Worm (Caenorhabditis elegans) whole organism, early embryonic: Measurements from ENCODE around the gene clec-181.
A peak's percentile ranks its signal among the peaks of the same experiment; 100 is the strongest.

Experiments used
- B0310.2 ChIP-seq: sonication (generic microtip); optimal IDR thresholded peaks from 2 replicates; lab custom pipeline; 2016; ENCODE audit warnings: mild to moderate bottlenecking, missing genetic modification characterization, missing compliant biosample characterization
- F13C5.2 ChIP-seq: sonication (generic microtip); optimal IDR thresholded peaks from 2 replicates; lab custom pipeline; 2017; ENCODE audit warnings: mild to moderate bottlenecking, missing genetic modification characterization, inconsistent platforms, missing compliant biosample characterization
- aly-1 ChIP-seq: sonication (generic microtip); optimal IDR thresholded peaks from 2 replicates; lab custom pipeline; 2016; ENCODE audit warnings: missing genetic modification characterization, missing compliant biosample characterization
- ama-1 ChIP-seq: fragments of 150-350 bp; optimal IDR thresholded peaks from 2 replicates; lab custom pipeline; 2014
- ceh-13 ChIP-seq: fragments of 200-800 bp; sonication (Bioruptor generic); optimal IDR thresholded peaks from 2 replicates; lab custom pipeline; 2018; ENCODE audit warnings: mild to moderate bottlenecking, missing genetic modification characterization, missing compliant biosample characterization
- ceh-36 ChIP-seq: sonication (generic microtip); optimal IDR thresholded peaks from 2 replicates; lab custom pipeline; 2016; ENCODE audit warnings: missing genetic modification characterization, inconsistent platforms, missing compliant biosample characterization
- ets-7 ChIP-seq: sonication (generic microtip); optimal IDR thresholded peaks from 2 replicates; lab custom pipeline; 2016; ENCODE audit warnings: missing genotype, missing genetic modification characterization, missing compliant biosample characterization
- flt-1 ChIP-seq: fragments of 200-800 bp; sonication (Bioruptor generic); IDR thresholded peaks from 2 replicates; pipeline ENCODE4 v1.3.6; 2022; ENCODE audit warnings: missing genetic modification characterization, missing compliant biosample characterization
- hmbx-1 ChIP-seq: sonication (generic microtip); optimal IDR thresholded peaks from 2 replicates; lab custom pipeline; 2016; ENCODE audit warnings: mild to moderate bottlenecking, missing genetic modification characterization, missing compliant biosample characterization
- hmg-4 ChIP-seq: fragments of 200-800 bp; sonication (Bioruptor generic); optimal IDR thresholded peaks from 2 replicates; lab custom pipeline; 2018; ENCODE audit warnings: mild to moderate bottlenecking, missing genetic modification characterization, missing compliant biosample characterization
- hnd-1 ChIP-seq: sonication (generic microtip); optimal IDR thresholded peaks from 2 replicates; lab custom pipeline; 2016; ENCODE audit warnings: missing genetic modification characterization, missing compliant biosample characterization
- pes-1 ChIP-seq: fragments of 200-800 bp; sonication (Bioruptor generic); IDR thresholded peaks from 2 replicates; pipeline ENCODE4 v1.3.6; 2022; ENCODE audit warnings: missing genetic modification reagents, missing genetic modification characterization, missing compliant biosample characterization
- scrt-1 ChIP-seq: fragments of 200-800 bp; sonication (Bioruptor generic); IDR thresholded peaks from 2 replicates; pipeline ENCODE4 v1.3.6; 2022; ENCODE audit warnings: missing genetic modification characterization, missing compliant biosample characterization
- sea-1 ChIP-seq: fragments of 200-800 bp; sonication (Bioruptor generic); conservative IDR thresholded peaks from 2 replicates; pipeline ENCODE4 v1.3.6; 2022; ENCODE audit warnings: missing genetic modification characterization, missing compliant biosample characterization
- tbx-11 ChIP-seq: fragments of 200-800 bp; sonication (Bioruptor generic); IDR thresholded peaks from 2 replicates; pipeline ENCODE4 v1.3.6; 2022; ENCODE audit warnings: missing genetic modification characterization, missing compliant biosample characterization
- tbx-37 ChIP-seq: fragments of 200-800 bp; sonication (Bioruptor generic); conservative IDR thresholded peaks from 2 replicates; pipeline ENCODE4 v1.3.6; 2022; ENCODE audit warnings: missing genetic modification reagents, missing genetic modification characterization, missing compliant biosample characterization
- tra-4 ChIP-seq: sonication (generic microtip); optimal IDR thresholded peaks from 2 replicates; lab custom pipeline; 2017; ENCODE audit warnings: missing genetic modification characterization, missing compliant biosample characterization

The clec-181 gene

DNA sequence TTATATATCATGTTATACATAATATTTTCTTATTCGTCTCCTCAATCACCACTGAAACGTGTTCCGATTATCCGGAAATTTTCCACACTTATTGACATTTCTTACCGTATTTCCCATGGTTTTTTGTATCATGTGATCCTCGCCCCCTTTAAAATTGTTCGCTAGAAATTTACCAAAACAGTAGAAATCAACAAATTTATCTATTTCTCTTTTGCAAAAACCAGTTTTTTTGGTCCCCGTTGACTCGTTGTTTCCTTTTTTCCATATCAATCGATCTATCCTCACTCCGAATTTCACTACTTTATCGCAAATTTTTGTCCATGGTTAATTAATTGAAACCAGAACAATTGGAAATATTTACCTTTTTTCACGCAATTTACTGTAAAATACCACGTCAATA lies 29.9 kb downstream of the clec-181 start:
- TF ChIP-seq tbx-37 (GFP tag; lab: Robert Waterston, UW) (no peak), F13C5.2 (tag; lab: Kevin White, UChicago) (no peak), pes-1 (GFP tag; lab: Robert Waterston, UW) (no peak), ceh-13 (GFP tag; lab: Kevin White, UChicago) (no peak), ceh-36 (tag; lab: Kevin White, UChicago) (no peak), hnd-1 (tag; lab: Kevin White, UChicago) (no peak), tbx-11 (GFP tag; lab: Robert Waterston, UW) (no peak), ets-7 (tag; lab: Kevin White, UChicago) (no peak), hmbx-1 (tag; lab: Kevin White, UChicago) (no peak)

DNA sequence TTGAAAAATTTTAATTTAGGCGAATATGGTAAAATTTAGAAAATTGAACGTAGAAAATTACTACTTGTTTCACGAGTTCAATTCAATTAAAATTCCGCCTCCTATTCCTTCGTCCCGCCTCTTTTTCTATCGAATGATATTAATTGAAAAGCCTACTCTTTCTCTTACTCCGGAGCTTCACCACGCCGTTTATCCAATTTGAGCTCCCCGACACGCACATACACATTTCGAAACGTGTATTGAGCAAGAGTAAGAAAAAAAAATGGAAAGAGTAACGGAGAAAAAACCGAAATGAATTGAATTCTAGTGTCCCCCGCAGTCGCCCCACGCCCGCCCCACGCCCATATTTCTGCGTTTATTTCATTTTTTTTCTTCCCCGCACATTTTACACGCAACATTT lies 30.4 kb downstream of the clec-181 start:
- TF ChIP-seq tbx-11 (GFP tag; lab: Robert Waterston, UW) (no peak), sea-1 (GFP tag; lab: Robert Waterston, UW) (no peak), F13C5.2 (tag; lab: Kevin White, UChicago) (no peak), scrt-1 (GFP tag; lab: Robert Waterston, UW) (no peak), flt-1 (GFP tag; lab: Robert Waterston, UW) (no peak), tra-4 (tag; lab: Kevin White, UChicago) (no peak), hmbx-1 (tag; lab: Kevin White, UChicago) (no peak), tbx-37 (GFP tag; lab: Robert Waterston, UW) (no peak), B0310.2 (tag; lab: Kevin White, UChicago) (no peak), ceh-36 (tag; lab: Kevin White, UChicago) (no peak), hmg-4 (GFP tag; lab: Kevin White, UChicago) (no peak), ama-1 (lab: Kevin White, UChicago) (no peak), pes-1 (GFP tag; lab: Robert Waterston, UW) (no peak), ceh-13 (GFP tag; lab: Kevin White, UChicago) (no peak), aly-1 (tag; lab: Kevin White, UChicago) (no peak), hnd-1 (tag; lab: Kevin White, UChicago) (no peak), ets-7 (tag; lab: Kevin White, UChicago) (no peak)

DNA sequence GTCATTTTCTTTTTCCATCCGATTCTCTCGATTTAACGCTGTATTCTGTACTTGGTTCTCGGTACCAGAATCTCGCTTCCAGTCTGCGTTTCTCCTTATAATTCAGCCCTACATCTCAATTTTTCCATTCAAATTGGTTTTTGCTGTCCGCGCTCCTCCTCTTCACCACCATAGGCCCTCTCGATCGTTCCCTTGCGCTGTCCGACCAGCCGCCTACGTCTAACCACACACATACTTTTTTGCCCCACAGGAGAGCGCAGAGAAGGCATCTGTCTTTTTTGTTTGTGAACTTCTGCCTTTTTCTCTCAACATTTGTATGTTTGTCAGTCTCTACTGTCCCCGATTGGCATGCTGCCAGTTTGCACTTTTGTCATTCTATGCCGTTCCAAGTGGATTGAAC lies 31.5 kb downstream of the clec-181 start, which contains the start of gene F42A9.11:
TSS of gene F42A9.11 (plus strand) at position 310 of the 400 bp plus-strand sequence.
- TF ChIP-seq ceh-36 (tag; lab: Kevin White, UChicago) (no peak), hmg-4 (GFP tag; lab: Kevin White, UChicago) (peak; percentile 12), aly-1 (tag; lab: Kevin White, UChicago) (peak; percentile 40)

DNA sequence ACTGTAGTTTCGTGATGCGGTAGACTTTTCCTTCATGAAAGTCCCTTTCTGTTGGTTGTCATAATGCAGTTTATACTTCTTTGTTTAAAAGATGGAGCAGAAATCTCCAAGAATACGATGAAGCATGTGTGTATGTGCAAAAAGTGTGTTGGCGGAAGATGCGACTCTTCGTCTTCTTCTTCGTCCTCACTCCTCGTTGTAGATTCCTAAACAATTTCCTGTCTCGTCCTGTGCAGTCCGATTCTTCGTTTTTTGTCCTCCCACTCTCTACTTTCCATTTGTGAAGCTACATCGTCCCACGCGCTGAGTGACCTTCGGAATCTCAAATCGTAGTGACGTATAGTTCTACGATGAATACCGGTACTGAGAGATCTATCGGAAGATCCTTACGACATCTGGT lies 32.4 kb downstream of the clec-181 start:
- TF ChIP-seq hnd-1 (tag; lab: Kevin White, UChicago) = no peak

DNA sequence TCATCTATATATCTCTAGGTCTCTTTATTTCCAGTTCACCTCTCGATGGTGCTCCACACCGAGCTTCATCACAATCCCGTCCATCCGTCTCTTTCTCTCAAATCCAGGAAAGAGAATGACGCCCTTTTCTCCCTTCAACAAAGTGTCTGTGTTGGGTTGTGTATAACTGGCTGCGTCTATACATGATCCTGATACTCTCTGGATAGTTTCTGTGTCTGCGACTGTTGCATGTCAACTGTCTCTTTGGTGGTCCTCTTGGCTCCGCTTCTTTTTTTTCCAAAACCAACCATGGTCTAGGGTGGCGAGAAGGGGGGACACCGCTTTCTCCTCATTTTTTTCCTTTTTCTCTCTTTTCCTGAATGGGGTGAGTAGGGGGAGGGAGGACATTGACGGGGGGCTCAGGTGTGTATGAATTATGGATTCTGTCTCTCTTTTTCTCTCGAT lies 33.8 kb downstream of the clec-181 start:
- TF ChIP-seq ama-1 (lab: Kevin White, UChicago) (no peak), tbx-37 (GFP tag; lab: Robert Waterston, UW) (no peak), tbx-11 (GFP tag; lab: Robert Waterston, UW) (0 out of 2 replicates have a peak, but pooled peaks have one; percentile 43)

DNA sequence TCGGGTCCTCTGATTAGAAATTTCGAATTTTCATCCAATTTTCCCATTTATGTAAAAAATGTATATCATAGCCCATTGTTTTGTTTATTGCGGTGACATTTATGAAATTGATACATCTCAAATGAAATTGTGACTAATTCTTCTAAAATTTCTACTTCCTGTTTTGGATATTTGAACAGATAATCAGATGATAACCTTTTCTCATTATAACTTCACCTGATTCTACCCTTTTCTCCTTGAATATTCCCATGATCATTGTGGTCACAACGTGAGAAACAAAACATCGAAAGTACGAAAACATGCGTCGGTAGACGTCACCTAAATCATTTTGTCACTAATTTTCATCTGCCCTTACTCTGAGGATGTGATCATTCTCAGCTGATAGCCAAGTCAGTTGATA lies 34.4 kb downstream of the clec-181 start:
- TF ChIP-seq tbx-37 (GFP tag; lab: Robert Waterston, UW) (no peak), aly-1 (tag; lab: Kevin White, UChicago) (no peak), hnd-1 (tag; lab: Kevin White, UChicago) (no peak), sea-1 (GFP tag; lab: Robert Waterston, UW) (no peak), scrt-1 (GFP tag; lab: Robert Waterston, UW) (no peak), B0310.2 (tag; lab: Kevin White, UChicago) (no peak), hmg-4 (GFP tag; lab: Kevin White, UChicago) (no peak), ama-1 (lab: Kevin White, UChicago) (no peak), ceh-36 (tag; lab: Kevin White, UChicago) (no peak), F13C5.2 (tag; lab: Kevin White, UChicago) (no peak), tbx-11 (GFP tag; lab: Robert Waterston, UW) (no peak), ceh-13 (GFP tag; lab: Kevin White, UChicago) (no peak), hmbx-1 (tag; lab: Kevin White, UChicago) (no peak), flt-1 (GFP tag; lab: Robert Waterston, UW) (no peak), tra-4 (tag; lab: Kevin White, UChicago) (no peak), pes-1 (GFP tag; lab: Robert Waterston, UW) (no peak), ets-7 (tag; lab: Kevin White, UChicago) (no peak)

DNA sequence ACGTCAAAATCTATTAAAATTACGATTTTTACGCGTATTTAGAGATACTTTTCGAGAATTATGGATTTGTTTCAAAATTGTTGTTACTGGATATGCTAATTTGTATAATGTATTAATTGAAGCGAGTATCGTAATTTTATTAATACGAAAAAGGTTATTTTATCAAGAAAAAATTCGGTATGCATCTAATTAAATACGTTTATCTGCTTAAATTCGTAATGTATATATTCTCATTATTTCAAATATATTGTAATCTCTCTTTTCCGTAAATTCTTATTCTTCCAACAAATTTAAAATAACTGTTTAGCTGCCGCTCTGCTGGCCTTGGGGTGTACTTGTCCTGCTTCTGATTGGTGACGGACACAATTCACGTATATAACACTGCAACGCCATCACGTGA lies 35.2 kb downstream of the clec-181 start, which contains the start of gene dgk-4:
TSS of gene dgk-4 (plus strand) at position 301 of the 400 bp plus-strand sequence.
- TF ChIP-seq aly-1 (tag; lab: Kevin White, UChicago) (no peak), pes-1 (GFP tag; lab: Robert Waterston, UW) (no peak), hmg-4 (GFP tag; lab: Kevin White, UChicago) (no peak), ceh-36 (tag; lab: Kevin White, UChicago) (no peak), flt-1 (GFP tag; lab: Robert Waterston, UW) (no peak), B0310.2 (tag; lab: Kevin White, UChicago) (no peak), ceh-13 (GFP tag; lab: Kevin White, UChicago) (no peak), sea-1 (GFP tag; lab: Robert Waterston, UW) (no peak)

DNA sequence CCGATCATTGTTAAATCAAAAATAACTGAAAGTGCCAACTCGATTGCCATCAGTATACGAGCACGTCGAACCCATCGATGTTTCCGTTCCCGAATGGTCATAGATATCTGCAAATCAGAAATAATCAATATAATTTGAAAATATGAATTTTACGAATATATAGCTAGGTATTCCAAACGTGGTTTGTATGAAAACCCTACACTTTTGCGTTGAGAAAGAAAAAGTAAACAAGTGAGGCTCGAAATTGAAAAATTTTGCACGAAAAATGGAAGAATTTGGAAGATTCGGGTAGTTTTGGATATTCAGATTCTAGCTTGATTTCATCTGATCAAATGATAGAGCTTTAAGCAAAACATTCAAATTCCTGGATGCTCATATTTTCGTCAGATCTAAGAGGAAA lies 42.9 kb downstream of the clec-181 start, which contains the start of gene F42A9.9:
TSS of gene F42A9.9 (minus strand) at position 101 of the 400 bp plus-strand sequence.
- TF ChIP-seq scrt-1 (GFP tag; lab: Robert Waterston, UW) (no peak), ceh-36 (tag; lab: Kevin White, UChicago) (no peak), pes-1 (GFP tag; lab: Robert Waterston, UW) (no peak), sea-1 (GFP tag; lab: Robert Waterston, UW) (no peak), F13C5.2 (tag; lab: Kevin White, UChicago) (no peak), aly-1 (tag; lab: Kevin White, UChicago) (no peak), ama-1 (lab: Kevin White, UChicago) (no peak), tra-4 (tag; lab: Kevin White, UChicago) (no peak), hnd-1 (tag; lab: Kevin White, UChicago) (no peak), B0310.2 (tag; lab: Kevin White, UChicago) (no peak), flt-1 (GFP tag; lab: Robert Waterston, UW) (no peak), ceh-13 (GFP tag; lab: Kevin White, UChicago) (no peak), ets-7 (tag; lab: Kevin White, UChicago) (no peak), tbx-11 (GFP tag; lab: Robert Waterston, UW) (no peak), hmbx-1 (tag; lab: Kevin White, UChicago) (no peak)
